Worm (Caenorhabditis elegans) whole organism, L4 larva: ENCODE data around the gene C54F6.15.

ENCODE experiments used
- ceh-82 ChIP-seq: sonication (generic microtip); optimal IDR thresholded peaks from 2 replicates; lab custom pipeline; 2017; ENCODE audit warnings: missing biosample characterization, missing genetic modification characterization
- hif-1 ChIP-seq, 2 experiments: sonication (generic microtip); optimal IDR thresholded peaks; 2 replicates each; lab custom pipeline; 2016 to 2017; ENCODE audit warnings: missing compliant biosample characterization in 2 of 2, missing genetic modification characterization in 2 of 2, missing genetic modification reagents in 2 of 2, missing genotype in 2 of 2, mild to moderate bottlenecking in 1 of 2
- mdl-1 ChIP-seq, 2 experiments: fragments of 150-350 bp in 1 of 2; sonication (generic microtip) in 1 of 2; optimal IDR thresholded peaks; 2 replicates each; lab custom pipeline; 2014 to 2017; ENCODE audit warnings: missing biosample characterization in 2 of 2, missing genetic modification characterization in 2 of 2
- nhr-10 ChIP-seq: fragments of 150-350 bp; optimal IDR thresholded peaks from 2 replicates; lab custom pipeline; 2014; ENCODE audit warnings: missing biosample characterization, missing genetic modification characterization
- nhr-11 ChIP-seq: fragments of 150-350 bp; optimal IDR thresholded peaks from 2 replicates; lab custom pipeline; 2014; ENCODE audit warnings: missing biosample characterization, missing genetic modification characterization
- pha-4 ChIP-seq, 2 experiments: fragments of 150-350 bp in 1 of 2; fragments of 200-800 bp in 1 of 2; sonication (Bioruptor generic) in 1 of 2; IDR thresholded peaks in 1 of 2; optimal IDR thresholded peaks in 1 of 2; 2 replicates each; pipeline versions ENCODE4 v1.3.6 to Lab custom; 2014 to 2022; ENCODE audit warnings: missing genetic modification characterization in 2 of 2, missing genetic modification reagents in 2 of 2, missing biosample characterization in 1 of 2, missing compliant biosample characterization in 1 of 2
- skn-1 ChIP-seq: fragments of 150-350 bp; optimal IDR thresholded peaks from 2 replicates; lab custom pipeline; 2014; ENCODE audit warnings: missing biosample characterization, missing genetic modification characterization

- TF ChIP-seq nhr-11 (tag; lab: Kevin White, UChicago) (no peak), hif-1 (tag; optimal IDR thresholded peaks at IDR 0.05; lab: Kevin White, UChicago) (no peak), mdl-1 (tag; optimal IDR thresholded peaks at IDR 0.05; lab: Kevin White, UChicago) (no peak), pha-4 (GFP tag; IDR thresholded peaks at IDR 0.05; lab: Robert Waterston, UW) (no peak), pha-4 (tag; optimal IDR thresholded peaks at IDR 0.05; lab: Kevin White, UChicago) (no peak), skn-1 (tag; lab: Kevin White, UChicago) (no peak), ceh-82 (tag; lab: Kevin White, UChicago) (no peak), nhr-10 (no peak)
Observed at ce11 chrV:7570290-7570689, 48.1 kb upstream of the C54F6.15 start, which contains the start of gene clec-212.
